Worm (Caenorhabditis elegans) whole organism, L4 larva: ENCODE measurements around the gene str-116.

Experiments
- F10B5.3 ChIP-seq: sonication (generic microtip); optimal IDR thresholded peaks from 2 replicates; lab custom pipeline; 2016; ENCODE audit warnings: mild to moderate bottlenecking, missing genetic modification characterization, missing compliant biosample characterization
- F37D6.2 ChIP-seq: sonication (generic microtip); optimal IDR thresholded peaks from 2 replicates; lab custom pipeline; 2016; ENCODE audit warnings: mild to moderate bottlenecking, missing genetic modification characterization, missing compliant biosample characterization
- R02D3.7 ChIP-seq: fragments of 150-350 bp; sonication (generic microtip); optimal IDR thresholded peaks from 3 replicates; lab custom pipeline; 2014; ENCODE audit warnings: missing biosample characterization, missing genetic modification characterization
- T20F7.1 ChIP-seq: fragments of 200-800 bp; sonication (Bioruptor generic); optimal IDR thresholded peaks from 2 replicates; lab custom pipeline; 2018; ENCODE audit warnings: mild to moderate bottlenecking, missing genetic modification characterization, missing compliant biosample characterization
- Y105C5A.15 ChIP-seq: fragments of 200-800 bp; sonication (Bioruptor generic); IDR thresholded peaks from 2 replicates; pipeline ENCODE4 v1.3.6; 2022; ENCODE audit warnings: missing genetic modification characterization, missing compliant biosample characterization
- Y48G9A.11 ChIP-seq: fragments of 200-800 bp; sonication (Bioruptor generic); IDR thresholded peaks from 2 replicates; pipeline ENCODE4 v1.3.6; 2022; ENCODE audit warnings: missing genetic modification reagents, missing genetic modification characterization, missing compliant biosample characterization
- Y5F2A.4 ChIP-seq: fragments of 200-800 bp; sonication (Bioruptor generic); optimal IDR thresholded peaks from 2 replicates; lab custom pipeline; 2018; ENCODE audit warnings: mild to moderate bottlenecking, missing genetic modification characterization, missing compliant biosample characterization
- Y75B8A.6 ChIP-seq: fragments of 200-800 bp; sonication (Bioruptor generic); IDR thresholded peaks from 2 replicates; pipeline ENCODE4 v1.3.6; 2022; ENCODE audit warnings: missing genetic modification reagents, missing genetic modification characterization, missing compliant biosample characterization
- ZK337.2 ChIP-seq: fragments of 200-800 bp; sonication (Bioruptor generic); IDR thresholded peaks from 2 replicates; pipeline ENCODE4 v1.3.6; 2022; ENCODE audit warnings: missing genetic modification reagents, missing genetic modification characterization, missing compliant biosample characterization
- ZK546.5 ChIP-seq, 2 experiments: sonication (generic microtip); optimal IDR thresholded peaks; 2 replicates each; lab custom pipeline; 2017; ENCODE audit warnings: missing biosample characterization in 2 of 2, missing genetic modification characterization in 2 of 2
- aly-2 ChIP-seq: sonication (generic microtip); optimal IDR thresholded peaks from 2 replicates; lab custom pipeline; 2018; ENCODE audit warnings: missing biosample characterization, missing genetic modification characterization
- arid-1 ChIP-seq: fragments of 200-800 bp; sonication (Bioruptor generic); conservative IDR thresholded peaks from 2 replicates; pipeline ENCODE4 v1.3.6; 2022; ENCODE audit warnings: missing genetic modification reagents, missing genetic modification characterization, missing compliant biosample characterization
- attf-4 ChIP-seq: sonication (generic microtip); optimal IDR thresholded peaks from 3 replicates; lab custom pipeline; 2017; ENCODE audit warnings: missing biosample characterization, missing genetic modification characterization
- ceh-28 ChIP-seq: fragments of 150-350 bp; optimal IDR thresholded peaks from 2 replicates; lab custom pipeline; 2014; ENCODE audit warnings: missing biosample characterization, missing genetic modification reagents, missing genetic modification characterization
- ceh-32 ChIP-seq: sonication (generic microtip); optimal IDR thresholded peaks from 2 replicates; lab custom pipeline; 2016; ENCODE audit warnings: mild to moderate bottlenecking, missing genetic modification characterization, missing compliant biosample characterization; ENCODE audit not compliant: poor library complexity
- ces-1 ChIP-seq: fragments of 150-350 bp; sonication (generic microtip); optimal IDR thresholded peaks from 4 replicates; lab custom pipeline; 2014; ENCODE audit warnings: missing biosample characterization, missing genetic modification reagents, missing genetic modification characterization
- daf-12 ChIP-seq: fragments of 150-350 bp; optimal IDR thresholded peaks from 2 replicates; lab custom pipeline; 2014; ENCODE audit warnings: missing biosample characterization, missing genetic modification reagents, missing genetic modification characterization
- daf-8 ChIP-seq: fragments of 200-800 bp; sonication (Bioruptor generic); IDR thresholded peaks from 2 replicates; pipeline ENCODE4 v1.3.6; 2022; ENCODE audit warnings: missing genetic modification characterization, missing compliant biosample characterization
- dmd-6 ChIP-seq: fragments of 200-800 bp; sonication (Bioruptor generic); IDR thresholded peaks from 2 replicates; pipeline ENCODE4 v1.3.6; 2022; ENCODE audit warnings: missing genetic modification reagents, missing genetic modification characterization, missing compliant biosample characterization
- dmd-8 ChIP-seq: fragments of 200-800 bp; sonication (Bioruptor generic); IDR thresholded peaks from 2 replicates; pipeline ENCODE4 v1.3.6; 2022; ENCODE audit warnings: missing genetic modification characterization, missing compliant biosample characterization
- dmd-9 ChIP-seq: fragments of 200-800 bp; sonication (Bioruptor generic); IDR thresholded peaks from 2 replicates; pipeline ENCODE4 v1.3.6; 2022; ENCODE audit warnings: missing genetic modification reagents, missing genetic modification characterization, missing compliant biosample characterization
- duxl-1 ChIP-seq: sonication (generic microtip); optimal IDR thresholded peaks from 2 replicates; lab custom pipeline; 2016; ENCODE audit warnings: mild to moderate bottlenecking, missing genetic modification characterization, moderate library complexity, missing compliant biosample characterization; ENCODE audit not compliant: poor library complexity
- dve-1 ChIP-seq: sonication (generic microtip); optimal IDR thresholded peaks from 2 replicates; lab custom pipeline; 2017; ENCODE audit warnings: antibody characterized with exemption, mild to moderate bottlenecking, missing genetic modification characterization, missing compliant biosample characterization; ENCODE audit not compliant: insufficient read depth
- egl-27 ChIP-seq: sonication (generic microtip); optimal IDR thresholded peaks from 3 replicates; lab custom pipeline; 2017; ENCODE audit warnings: missing biosample characterization, missing genetic modification reagents, missing genetic modification characterization
- fos-1 ChIP-seq: fragments of 150-350 bp; optimal IDR thresholded peaks from 2 replicates; lab custom pipeline; 2014; ENCODE audit warnings: missing biosample characterization, missing genetic modification characterization
- hlh-11 ChIP-seq: fragments of 200-800 bp; sonication (Bioruptor generic); optimal IDR thresholded peaks from 2 replicates; lab custom pipeline; 2018; ENCODE audit warnings: mild to moderate bottlenecking, missing genetic modification characterization, missing compliant biosample characterization
- hlh-30 ChIP-seq: sonication (generic microtip); optimal IDR thresholded peaks from 2 replicates; lab custom pipeline; 2017; ENCODE audit warnings: antibody characterized with exemption, mild to moderate bottlenecking, missing genetic modification characterization, missing compliant biosample characterization; ENCODE audit not compliant: insufficient read depth
- hmg-1.1 ChIP-seq: fragments of 200-800 bp; sonication (Bioruptor generic); IDR thresholded peaks from 2 replicates; pipeline ENCODE4 v1.3.6; 2022; ENCODE audit warnings: missing genetic modification reagents, missing genetic modification characterization, missing compliant biosample characterization
- lin-1 ChIP-seq: fragments of 200-800 bp; sonication (Bioruptor generic); IDR thresholded peaks from 2 replicates; pipeline ENCODE4 v1.3.6; 2022; ENCODE audit warnings: missing genetic modification reagents, missing genetic modification characterization, missing compliant biosample characterization
- lin-13 ChIP-seq: fragments of 150-350 bp; optimal IDR thresholded peaks from 2 replicates; lab custom pipeline; 2014; ENCODE audit warnings: missing biosample characterization, missing genetic modification reagents, missing genetic modification characterization
- lin-39 ChIP-seq: fragments of 150-350 bp; optimal IDR thresholded peaks from 2 replicates; lab custom pipeline; 2014; ENCODE audit warnings: missing biosample characterization, missing genetic modification reagents, missing genetic modification characterization
- lir-3 ChIP-seq: sonication (generic microtip); optimal IDR thresholded peaks from 2 replicates; lab custom pipeline; 2016; ENCODE audit warnings: mild to moderate bottlenecking, missing genetic modification characterization, missing compliant biosample characterization
- madf-9 ChIP-seq: fragments of 200-800 bp; sonication (Bioruptor generic); conservative IDR thresholded peaks from 2 replicates; pipeline ENCODE4 v1.3.6; 2022; ENCODE audit warnings: missing genetic modification reagents, missing genetic modification characterization, missing compliant biosample characterization
- mdt-29 ChIP-seq: fragments of 200-800 bp; sonication (Bioruptor generic); IDR thresholded peaks from 2 replicates; pipeline ENCODE4 v1.3.6; 2022; ENCODE audit warnings: missing genetic modification reagents, missing genetic modification characterization, missing compliant biosample characterization
- mes-2 ChIP-seq: sonication (generic microtip); optimal IDR thresholded peaks from 2 replicates; lab custom pipeline; 2016; ENCODE audit warnings: missing genotype, mild to moderate bottlenecking, missing genetic modification characterization, missing compliant biosample characterization; ENCODE audit not compliant: poor library complexity, severe bottlenecking
- nhr-10 ChIP-seq: fragments of 150-350 bp; optimal IDR thresholded peaks from 2 replicates; lab custom pipeline; 2014; ENCODE audit warnings: missing biosample characterization, missing genetic modification characterization
- nhr-42 ChIP-seq: fragments of 200-800 bp; sonication (Bioruptor generic); IDR thresholded peaks from 2 replicates; pipeline ENCODE4 v1.3.6; 2022; ENCODE audit warnings: missing genetic modification characterization, missing compliant biosample characterization
- nhr-48 ChIP-seq: sonication (generic microtip); optimal IDR thresholded peaks from 2 replicates; lab custom pipeline; 2016; ENCODE audit warnings: mild to moderate bottlenecking, missing genetic modification characterization, missing compliant biosample characterization
- nhr-6 ChIP-seq: fragments of 150-350 bp; optimal IDR thresholded peaks from 2 replicates; lab custom pipeline; 2014; ENCODE audit warnings: missing biosample characterization, missing genetic modification characterization
- php-3 ChIP-seq: fragments of 200-800 bp; sonication (Bioruptor generic); IDR thresholded peaks from 2 replicates; pipeline ENCODE4 v1.3.6; 2022; ENCODE audit warnings: missing genetic modification reagents, missing genetic modification characterization, missing compliant biosample characterization
- pqm-1 ChIP-seq: sonication (generic microtip); optimal IDR thresholded peaks from 2 replicates; lab custom pipeline; 2017; ENCODE audit warnings: missing biosample characterization, missing genetic modification characterization
- rbr-2 ChIP-seq: sonication (generic microtip); optimal IDR thresholded peaks from 2 replicates; lab custom pipeline; 2016; ENCODE audit warnings: missing genotype, missing genetic modification characterization, missing compliant biosample characterization
- set-16 ChIP-seq: fragments of 200-800 bp; sonication (Bioruptor generic); IDR thresholded peaks from 2 replicates; pipeline ENCODE4 v1.3.6; 2022; ENCODE audit warnings: missing genetic modification reagents, missing genetic modification characterization, missing compliant biosample characterization
- snpc-1.2 ChIP-seq: fragments of 200-800 bp; sonication (Bioruptor generic); IDR thresholded peaks from 2 replicates; pipeline ENCODE4 v1.3.6; 2022; ENCODE audit warnings: missing genetic modification reagents, missing genetic modification characterization, missing compliant biosample characterization
- snpc-4 ChIP-seq: fragments of 150-350 bp; optimal IDR thresholded peaks from 2 replicates; lab custom pipeline; 2014; ENCODE audit warnings: missing biosample characterization, missing genetic modification characterization
- tra-1 ChIP-seq: fragments of 200-800 bp; sonication (Bioruptor generic); IDR thresholded peaks from 2 replicates; pipeline ENCODE4 v1.3.6; 2022; ENCODE audit warnings: missing genetic modification reagents, missing genetic modification characterization, missing compliant biosample characterization
- unc-39 ChIP-seq: sonication (generic microtip); optimal IDR thresholded peaks from 2 replicates; lab custom pipeline; 2017; ENCODE audit warnings: missing biosample characterization, missing genetic modification characterization
- vab-7 ChIP-seq: fragments of 200-800 bp; sonication (Bioruptor generic); IDR thresholded peaks from 2 replicates; pipeline ENCODE4 v1.3.6; 2022; ENCODE audit warnings: missing genetic modification reagents, missing genetic modification characterization, missing compliant biosample characterization
- zag-1 ChIP-seq: fragments of 150-350 bp; optimal IDR thresholded peaks from 2 replicates; lab custom pipeline; 2014; ENCODE audit warnings: missing biosample characterization, missing genetic modification characterization
- zfp-2 ChIP-seq: sonication (generic microtip); optimal IDR thresholded peaks from 2 replicates; lab custom pipeline; 2016; ENCODE audit warnings: mild to moderate bottlenecking, missing genetic modification characterization, missing compliant biosample characterization
- zfp-3 ChIP-seq: fragments of 200-800 bp; sonication (Bioruptor generic); conservative IDR thresholded peaks from 2 replicates; pipeline ENCODE4 v1.3.6; 2022; ENCODE audit warnings: missing genetic modification reagents, missing genetic modification characterization, missing compliant biosample characterization
- ztf-11 ChIP-seq: fragments of 150-350 bp; optimal IDR thresholded peaks from 2 replicates; lab custom pipeline; 2014; ENCODE audit warnings: missing biosample characterization, missing genetic modification characterization

The str-116 gene

DNA sequence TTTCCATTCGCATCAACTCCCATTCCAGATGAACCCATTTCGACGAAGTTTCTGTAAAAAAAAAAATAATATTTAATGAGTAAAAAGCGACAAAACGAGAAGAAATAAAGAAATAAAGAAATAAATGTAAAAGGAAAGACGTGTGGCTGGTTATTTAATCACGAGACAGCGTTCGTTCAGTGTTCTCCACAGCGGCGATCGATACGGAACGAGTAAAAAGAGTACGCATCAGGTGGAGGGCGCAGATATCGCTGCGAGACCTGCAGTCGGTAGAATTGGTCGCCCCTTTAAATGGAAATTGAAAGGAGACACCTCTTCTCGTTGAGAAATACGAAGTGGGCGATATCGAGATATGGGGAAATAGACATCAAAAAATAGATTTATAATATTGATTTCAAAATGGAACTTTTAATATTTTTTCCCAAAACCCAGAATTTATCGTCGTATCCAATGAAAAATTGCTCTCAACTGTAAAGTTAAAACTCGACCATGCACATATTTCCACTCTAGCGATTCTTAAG, 38.1 kb upstream of the str-116 start, which contains the start of gene pqn-70 (continued):
- TF ChIP-seq daf-12 (tag; lab: Kevin White, UChicago): no peak
- no peak for TF ChIP-seq nhr-10
- no peak for TF ChIP-seq daf-8 (GFP tag; lab: Robert Waterston, UW)
- TF ChIP-seq dmd-9 (GFP tag; lab: Robert Waterston, UW): no peak
- TF ChIP-seq snpc-1.2 (GFP tag; lab: Robert Waterston, UW): no peak
- no peak for TF ChIP-seq F10B5.3
- TF ChIP-seq ZK337.2 (GFP tag; lab: Robert Waterston, UW): no peak
- TF ChIP-seq set-16 (GFP tag; lab: Robert Waterston, UW): no peak
- TF ChIP-seq ceh-32 (tag; lab: Kevin White, UChicago): no peak
- TF ChIP-seq vab-7 (GFP tag; lab: Robert Waterston, UW): peak; percentile 53
- no peak for TF ChIP-seq aly-2
- TF ChIP-seq lin-39 (tag; lab: Kevin White, UChicago): no peak
- peak; percentile 53 for TF ChIP-seq duxl-1
- peak; percentile 79 for TF ChIP-seq rbr-2 (tag; lab: Kevin White, UChicago)
- TF ChIP-seq zfp-3 (GFP tag; lab: Robert Waterston, UW): no peak; the same call in 1 of the 2 replicates
- no peak for TF ChIP-seq Y75B8A.6
- TF ChIP-seq ceh-28: peak; percentile 76
- no peak for TF ChIP-seq madf-9 (GFP tag; lab: Robert Waterston, UW)
- no peak for TF ChIP-seq tra-1 (GFP tag; lab: Robert Waterston, UW)
- TF ChIP-seq ces-1 (GFP tag; lab: Kevin White, UChicago): peak; percentile 35
- TF ChIP-seq lir-3 (tag; lab: Kevin White, UChicago): no peak
- TF ChIP-seq lin-1 (GFP tag; lab: Robert Waterston, UW): no peak
- TF ChIP-seq ztf-11 (tag; lab: Kevin White, UChicago): no peak
- no peak for TF ChIP-seq unc-39 (tag; lab: Kevin White, UChicago)
- TF ChIP-seq hlh-30 (tag; lab: Kevin White, UChicago): peak; percentile 98
- peak; percentile 75 for TF ChIP-seq lin-13 (GFP tag; lab: Kevin White, UChicago)
- TF ChIP-seq T20F7.1 (GFP tag; lab: Kevin White, UChicago): peak; percentile 60
- TF ChIP-seq mdt-29: no peak
- TF ChIP-seq egl-27 (tag; lab: Kevin White, UChicago): no peak
- no peak for TF ChIP-seq snpc-4 (tag; lab: Kevin White, UChicago)
- TF ChIP-seq zfp-2 (tag; lab: Kevin White, UChicago): no peak
- TF ChIP-seq hlh-11: peak; percentile 92
- TF ChIP-seq dmd-6: peak; percentile 76
- peak; percentile 76 for TF ChIP-seq nhr-6 (tag; lab: Kevin White, UChicago)
- peak; percentile 86 for TF ChIP-seq hmg-1.1 (GFP tag; lab: Robert Waterston, UW)
- peak; percentile 92 for TF ChIP-seq dve-1 (tag; lab: Kevin White, UChicago)
- no peak for TF ChIP-seq zag-1 (tag; lab: Kevin White, UChicago)
- no peak for TF ChIP-seq dmd-8 (GFP tag; lab: Robert Waterston, UW)
- no peak for TF ChIP-seq nhr-42 (GFP tag; lab: Robert Waterston, UW)
- no peak for TF ChIP-seq fos-1 (tag; lab: Kevin White, UChicago)
- no peak for TF ChIP-seq Y48G9A.11
- peak; percentile 60 for TF ChIP-seq nhr-48 (tag; lab: Kevin White, UChicago)
- TF ChIP-seq Y105C5A.15 (GFP tag; lab: Robert Waterston, UW): no peak
- no peak for TF ChIP-seq php-3 (GFP tag; lab: Robert Waterston, UW)
- TF ChIP-seq mes-2 (tag; lab: Kevin White, UChicago): peak; percentile 87
- no peak for TF ChIP-seq ZK546.5 (tag; optimal IDR thresholded peaks at IDR 0.05; lab: Kevin White, UChicago)
- TF ChIP-seq Y5F2A.4: no peak
- TF ChIP-seq pqm-1 (tag; lab: Kevin White, UChicago): no peak
- TF ChIP-seq F37D6.2: peak; percentile 49
- no peak for TF ChIP-seq attf-4 (tag; lab: Kevin White, UChicago)
- peak; percentile 81 for TF ChIP-seq arid-1 (GFP tag; lab: Robert Waterston, UW)
- TF ChIP-seq R02D3.7 (tag; lab: Kevin White, UChicago): no peak
